Worm (Caenorhabditis elegans) whole organism, young adult: ENCODE results near the gene ZK546.4.
A peak's percentile ranks its signal among the peaks of the same experiment; 100 is the strongest.
"Not testable (repeated sequence)": the region's sequence is repeated elsewhere in the genome, so short reads cannot be mapped to it uniquely, and the experiment has no call there.

Experiments
- B0336.3 ChIP-seq: fragments of 200-800 bp; sonication (Bioruptor generic); IDR thresholded peaks from 2 replicates; pipeline ENCODE4 v1.3.6; 2022; ENCODE audit warnings: missing genetic modification characterization, missing compliant biosample characterization
- F23B12.7 ChIP-seq: sonication (generic microtip); optimal IDR thresholded peaks from 2 replicates; lab custom pipeline; 2017; ENCODE audit warnings: missing genetic modification characterization, mild to moderate bottlenecking, missing compliant biosample characterization, antibody characterized with exemption, moderate library complexity; ENCODE audit not compliant: insufficient read depth
- F33H1.4 ChIP-seq: fragments of 200-800 bp; sonication (Bioruptor generic); IDR thresholded peaks from 2 replicates; pipeline ENCODE4 v1.3.6; 2022; ENCODE audit warnings: missing genetic modification reagents, missing genetic modification characterization, missing compliant biosample characterization
- F39B2.1 ChIP-seq: fragments of 200-800 bp; sonication (Bioruptor generic); IDR thresholded peaks from 2 replicates; pipeline ENCODE4 v1.3.6; 2022; ENCODE audit warnings: missing genetic modification reagents, missing genetic modification characterization, missing compliant biosample characterization
- F55B11.4 ChIP-seq: sonication (generic microtip); optimal IDR thresholded peaks from 2 replicates; lab custom pipeline; 2016; ENCODE audit warnings: missing compliant biosample characterization, missing genetic modification characterization, borderline replicate concordance; ENCODE audit not compliant: insufficient read depth
- F57A8.1 ChIP-seq: fragments of 200-800 bp; sonication (Bioruptor generic); optimal IDR thresholded peaks from 2 replicates; lab custom pipeline; 2018; ENCODE audit warnings: mild to moderate bottlenecking, missing genetic modification characterization, moderate library complexity, missing compliant biosample characterization
- T26A5.8 ChIP-seq: sonication (generic microtip); optimal IDR thresholded peaks from 2 replicates; lab custom pipeline; 2016; ENCODE audit warnings: missing genetic modification characterization, missing compliant biosample characterization
- Y53F4B.3 ChIP-seq: fragments of 200-800 bp; sonication (Bioruptor generic); IDR thresholded peaks from 2 replicates; pipeline ENCODE4 v1.3.6; 2022; ENCODE audit warnings: missing genetic modification reagents, missing genetic modification characterization, missing compliant biosample characterization
- Y79H2A.3 ChIP-seq: fragments of 200-800 bp; sonication (Bioruptor generic); conservative IDR thresholded peaks from 2 replicates; pipeline ENCODE4 v1.3.6; 2022; ENCODE audit warnings: missing genetic modification reagents, missing genetic modification characterization, missing compliant biosample characterization
- Y95B8A.8 ChIP-seq: fragments of 200-800 bp; sonication (Bioruptor generic); IDR thresholded peaks from 2 replicates; pipeline ENCODE4 v1.3.6; 2022; ENCODE audit warnings: missing genetic modification reagents, missing genetic modification characterization, missing compliant biosample characterization
- ZK185.1 ChIP-seq: sonication (generic microtip); optimal IDR thresholded peaks from 2 replicates; lab custom pipeline; 2016; ENCODE audit warnings: mild to moderate bottlenecking, missing genetic modification characterization, missing compliant biosample characterization; ENCODE audit not compliant: poor library complexity, severe bottlenecking
- ama-1 ChIP-seq, 3 experiments: fragments of 150-350 bp in 1 of 3; sonication (generic microtip) in 2 of 3; optimal IDR thresholded peaks; 2 replicates each; lab custom pipeline; 2014 to 2018; ENCODE audit warnings: missing biosample characterization in 2 of 3, missing genetic modification characterization in 2 of 3, missing genetic modification reagents in 2 of 3
- atf-7 ChIP-seq: sonication (generic microtip); optimal IDR thresholded peaks from 2 replicates; lab custom pipeline; 2017; ENCODE audit warnings: mild to moderate bottlenecking, missing genetic modification characterization, missing compliant biosample characterization
- attf-5 ChIP-seq: fragments of 200-800 bp; sonication (Bioruptor generic); optimal IDR thresholded peaks from 2 replicates; lab custom pipeline; 2018; ENCODE audit warnings: mild to moderate bottlenecking, missing genetic modification characterization, missing compliant biosample characterization
- attf-6 ChIP-seq: fragments of 200-800 bp; sonication (Bioruptor generic); IDR thresholded peaks from 2 replicates; pipeline ENCODE4 v1.3.6; 2022; ENCODE audit warnings: missing genetic modification reagents, missing genetic modification characterization, missing compliant biosample characterization
- bed-2 ChIP-seq: fragments of 200-800 bp; sonication (Bioruptor generic); IDR thresholded peaks from 2 replicates; pipeline ENCODE4 v1.3.6; 2022; ENCODE audit warnings: missing genetic modification reagents, missing genetic modification characterization, missing compliant biosample characterization
- ccch-3 ChIP-seq: fragments of 200-800 bp; sonication (Bioruptor generic); optimal IDR thresholded peaks from 2 replicates; lab custom pipeline; 2018; ENCODE audit warnings: mild to moderate bottlenecking, missing genetic modification characterization, missing compliant biosample characterization
- cebp-1 ChIP-seq, 2 experiments: fragments of 200-800 bp in 1 of 2; sonication (Bioruptor generic) in 1 of 2; sonication (generic microtip) in 1 of 2; IDR thresholded peaks in 1 of 2; optimal IDR thresholded peaks in 1 of 2; 2 replicates each; pipeline versions ENCODE4 v1.3.6 to Lab custom; 2017 to 2022; ENCODE audit warnings: missing compliant biosample characterization in 2 of 2, missing genetic modification characterization in 2 of 2, mild to moderate bottlenecking in 1 of 2, missing genetic modification reagents in 1 of 2, moderate library complexity in 1 of 2
- ceh-100 ChIP-seq: fragments of 200-800 bp; sonication (Bioruptor generic); IDR thresholded peaks from 2 replicates; pipeline ENCODE4 v1.3.6; 2022; ENCODE audit warnings: missing genetic modification reagents, missing genetic modification characterization, missing compliant biosample characterization
- ceh-79 ChIP-seq: sonication (generic microtip); optimal IDR thresholded peaks from 2 replicates; lab custom pipeline; 2017; ENCODE audit warnings: mild to moderate bottlenecking, missing genetic modification characterization, missing compliant biosample characterization
- die-1 ChIP-seq: sonication (generic microtip); optimal IDR thresholded peaks from 2 replicates; lab custom pipeline; 2016; ENCODE audit warnings: missing genotype, mild to moderate bottlenecking, missing genetic modification characterization, missing compliant biosample characterization
- efl-1 ChIP-seq: fragments of 150-350 bp; optimal IDR thresholded peaks from 2 replicates; lab custom pipeline; 2014; ENCODE audit warnings: missing biosample characterization, missing genetic modification reagents, missing genetic modification characterization
- him-1 ChIP-seq: sonication (generic microtip); optimal IDR thresholded peaks from 2 replicates; lab custom pipeline; 2016; ENCODE audit warnings: missing genotype, missing genetic modification reagents, missing genetic modification characterization, missing compliant biosample characterization
- hlh-26 ChIP-seq: fragments of 200-800 bp; sonication (Bioruptor generic); conservative IDR thresholded peaks from 2 replicates; pipeline ENCODE4 v1.3.6; 2022; ENCODE audit warnings: missing genetic modification reagents, missing genetic modification characterization, missing compliant biosample characterization
- hsf-1 ChIP-seq: fragments of 200-800 bp; sonication (Bioruptor generic); IDR thresholded peaks from 2 replicates; pipeline ENCODE4 v1.3.6; 2022; ENCODE audit warnings: missing genetic modification reagents, missing genetic modification characterization, missing compliant biosample characterization
- lag-1 ChIP-seq: fragments of 200-800 bp; sonication (Bioruptor generic); IDR thresholded peaks from 2 replicates; pipeline ENCODE4 v1.3.6; 2022; ENCODE audit warnings: missing genetic modification reagents, missing genetic modification characterization, missing compliant biosample characterization
- lin-35 ChIP-seq, 3 experiments: fragments of 150-350 bp in 2 of 3; sonication (generic microtip) in 1 of 3; optimal IDR thresholded peaks; 2 replicates each; lab custom pipeline; 2014 to 2018; ENCODE audit warnings: missing biosample characterization in 3 of 3, missing genetic modification characterization in 3 of 3, missing genetic modification reagents in 3 of 3
- lin-54 ChIP-seq: fragments of 200-800 bp; sonication (Bioruptor generic); optimal IDR thresholded peaks from 2 replicates; lab custom pipeline; 2018; ENCODE audit warnings: mild to moderate bottlenecking, missing genetic modification characterization, missing compliant biosample characterization
- lsl-1 ChIP-seq: fragments of 200-800 bp; sonication (Bioruptor generic); optimal IDR thresholded peaks from 2 replicates; lab custom pipeline; 2018; ENCODE audit warnings: mild to moderate bottlenecking, missing genetic modification characterization, moderate library complexity, missing compliant biosample characterization
- madf-10 ChIP-seq: sonication (generic microtip); optimal IDR thresholded peaks from 2 replicates; lab custom pipeline; 2016; ENCODE audit warnings: mild to moderate bottlenecking, missing genetic modification characterization, missing compliant biosample characterization
- madf-3 ChIP-seq: fragments of 200-800 bp; sonication (Bioruptor generic); IDR thresholded peaks from 2 replicates; pipeline ENCODE4 v1.3.6; 2022; ENCODE audit warnings: missing genetic modification reagents, missing genetic modification characterization, missing compliant biosample characterization
- madf-6 ChIP-seq: fragments of 200-800 bp; sonication (Bioruptor generic); IDR thresholded peaks from 2 replicates; pipeline ENCODE4 v1.3.6; 2022; ENCODE audit warnings: missing genetic modification reagents, missing genetic modification characterization, missing compliant biosample characterization
- mcd-1 ChIP-seq: fragments of 200-800 bp; sonication (Bioruptor generic); IDR thresholded peaks from 2 replicates; pipeline ENCODE4 v1.3.6; 2022; ENCODE audit warnings: missing genetic modification reagents, missing genetic modification characterization, missing compliant biosample characterization
- mxl-1 ChIP-seq: sonication (generic microtip); optimal IDR thresholded peaks from 2 replicates; lab custom pipeline; 2016; ENCODE audit warnings: missing genetic modification characterization, missing compliant biosample characterization
- nfya-1 ChIP-seq: sonication (generic microtip); optimal IDR thresholded peaks from 2 replicates; lab custom pipeline; 2017; ENCODE audit warnings: antibody characterized with exemption, missing compliant biosample characterization, missing genetic modification characterization, borderline replicate concordance; ENCODE audit not compliant: insufficient read depth
- nfyb-1 ChIP-seq: fragments of 200-800 bp; sonication (Bioruptor generic); IDR thresholded peaks from 2 replicates; pipeline ENCODE4 v1.3.6; 2022; ENCODE audit warnings: missing genetic modification reagents, missing genetic modification characterization, missing compliant biosample characterization
- nhr-80 ChIP-seq: sonication (generic microtip); optimal IDR thresholded peaks from 2 replicates; lab custom pipeline; 2016; ENCODE audit warnings: missing genetic modification characterization, missing compliant biosample characterization
- repo-1 ChIP-seq: sonication (generic microtip); optimal IDR thresholded peaks from 2 replicates; lab custom pipeline; 2017; ENCODE audit warnings: mild to moderate bottlenecking, missing genetic modification characterization, missing compliant biosample characterization
- sea-2 ChIP-seq: fragments of 200-800 bp; sonication (Bioruptor generic); IDR thresholded peaks from 2 replicates; pipeline ENCODE4 v1.3.6; 2022; ENCODE audit warnings: missing genetic modification characterization, missing compliant biosample characterization
- sptf-2 ChIP-seq: fragments of 200-800 bp; sonication (Bioruptor generic); optimal IDR thresholded peaks from 2 replicates; lab custom pipeline; 2018; ENCODE audit warnings: mild to moderate bottlenecking, missing genetic modification characterization, missing compliant biosample characterization
- tbp1 ChIP-seq: fragments of 200-800 bp; sonication (Bioruptor generic); optimal IDR thresholded peaks from 2 replicates; lab custom pipeline; 2018; ENCODE audit warnings: mild to moderate bottlenecking, missing genetic modification characterization, missing compliant biosample characterization
- tbx-9 ChIP-seq: sonication (generic microtip); optimal IDR thresholded peaks from 2 replicates; lab custom pipeline; 2016; ENCODE audit warnings: borderline replicate concordance, missing genetic modification characterization, inconsistent platforms, missing compliant biosample characterization
- tlf-1 ChIP-seq: fragments of 200-800 bp; sonication (Bioruptor generic); optimal IDR thresholded peaks from 2 replicates; lab custom pipeline; 2018; ENCODE audit warnings: mild to moderate bottlenecking, missing genetic modification characterization, missing compliant biosample characterization
- ztf-26 ChIP-seq: sonication (generic microtip); optimal IDR thresholded peaks from 2 replicates; lab custom pipeline; 2017; ENCODE audit warnings: missing genetic modification characterization, missing compliant biosample characterization
- ztf-3 ChIP-seq: fragments of 200-800 bp; sonication (Bioruptor generic); optimal IDR thresholded peaks from 2 replicates; lab custom pipeline; 2018; ENCODE audit warnings: mild to moderate bottlenecking, missing genetic modification characterization, missing compliant biosample characterization

Gene ZK546.4

ce11 chrII:4898529-4898928, 39.3 kb upstream of the ZK546.4 start, which contains the start of gene msp-32:
TSS of gene msp-32 (plus strand) at chrII:4898829.
- not testable (repeated sequence) for TF ChIP-seq ccch-3; bed-2 (GFP tag; lab: Robert Waterston, UW); nfya-1 (tag; lab: Kevin White, UChicago)

ce11 chrII:4902035-4902434, 35.8 kb upstream of the ZK546.4 start, which contains the start of gene R05F9.9:
TSS of gene R05F9.9 (minus strand) at chrII:4902100.
- TF ChIP-seq madf-10 (peak; percentile 21), lsl-1 (GFP tag; lab: Kevin White, UChicago) (peak; percentile 25), madf-3 (GFP tag; lab: Robert Waterston, UW) (0 out of 2 replicates have a peak, but pooled peaks have one; percentile 1), ztf-3 (GFP tag; lab: Kevin White, UChicago) (no peak), mxl-1 (tag; lab: Kevin White, UChicago) (peak; percentile 27), sptf-2 (GFP tag; lab: Kevin White, UChicago) (no peak), hsf-1 (GFP tag; lab: Robert Waterston, UW) (peak; percentile 66), F57A8.1 (GFP tag; lab: Kevin White, UChicago) (no peak), cebp-1 (GFP tag; IDR thresholded peaks at IDR 0.05; lab: Robert Waterston, UW) (no peak), cebp-1 (tag; optimal IDR thresholded peaks at IDR 0.05; lab: Kevin White, UChicago) (peak; percentile 57), nhr-80 (tag; lab: Kevin White, UChicago) (peak; percentile 17), repo-1 (tag; lab: Kevin White, UChicago) (peak; percentile 56), attf-5 (GFP tag; lab: Kevin White, UChicago) (peak; percentile 31), ztf-26 (tag; lab: Kevin White, UChicago) (peak; percentile 37), B0336.3 (GFP tag; lab: Robert Waterston, UW) (peak; percentile 41; the same call in 1 of the 2 replicates), bed-2 (GFP tag; lab: Robert Waterston, UW) (no peak), F39B2.1 (GFP tag; lab: Robert Waterston, UW) (0 out of 2 replicates have a peak, but pooled peaks have one; percentile 15), mcd-1 (GFP tag; lab: Robert Waterston, UW) (peak; percentile 52; the same call in 1 of the 2 replicates), F55B11.4 (tag; lab: Kevin White, UChicago) (no peak), tlf-1 (GFP tag; lab: Kevin White, UChicago) (peak; percentile 8), lin-54 (GFP tag; lab: Kevin White, UChicago) (peak; percentile 59), Y53F4B.3 (GFP tag; lab: Robert Waterston, UW) (no peak), tbx-9 (tag; lab: Kevin White, UChicago) (no peak), efl-1 (GFP tag; lab: Kevin White, UChicago) (peak; percentile 39), F23B12.7 (tag; lab: Kevin White, UChicago) (peak; percentile 55), attf-6 (GFP tag; lab: Robert Waterston, UW) (no peak), him-1 (tag; lab: Kevin White, UChicago) (no peak), sea-2 (GFP tag; lab: Robert Waterston, UW) (no peak), Y79H2A.3 (GFP tag; lab: Robert Waterston, UW) (no peak), hlh-26 (GFP tag; lab: Robert Waterston, UW) (no peak), tbp1 (GFP tag; lab: Kevin White, UChicago) (peak; percentile 43), Y95B8A.8 (GFP tag; lab: Robert Waterston, UW) (peak; percentile 62; the same call in 1 of the 2 replicates), lin-35 (GFP tag; optimal IDR thresholded peaks at IDR 0.05; lab: Kevin White, UChicago) (peak in 1 of 3 experiments; percentile 58), madf-6 (GFP tag; lab: Robert Waterston, UW) (peak; percentile 51), die-1 (tag; lab: Kevin White, UChicago) (no peak), ceh-79 (tag; lab: Kevin White, UChicago) (peak; percentile 12), atf-7 (peak; percentile 46), F33H1.4 (GFP tag; lab: Robert Waterston, UW) (peak; percentile 6; the same call in 1 of the 2 replicates), ZK185.1 (peak; percentile 37), lag-1 (GFP tag; lab: Robert Waterston, UW) (no peak), ama-1 (optimal IDR thresholded peaks at IDR 0.05; lab: Kevin White, UChicago) (peak; percentile 64), ama-1 (GFP tag; optimal IDR thresholded peaks at IDR 0.05; lab: Kevin White, UChicago) (no peak), ceh-100 (GFP tag; lab: Robert Waterston, UW) (no peak), nfyb-1 (peak; percentile 52), T26A5.8 (tag; lab: Kevin White, UChicago) (no peak)
